Worm (Caenorhabditis elegans): ENCODE results near the gene ilkp-1.

DNA sequence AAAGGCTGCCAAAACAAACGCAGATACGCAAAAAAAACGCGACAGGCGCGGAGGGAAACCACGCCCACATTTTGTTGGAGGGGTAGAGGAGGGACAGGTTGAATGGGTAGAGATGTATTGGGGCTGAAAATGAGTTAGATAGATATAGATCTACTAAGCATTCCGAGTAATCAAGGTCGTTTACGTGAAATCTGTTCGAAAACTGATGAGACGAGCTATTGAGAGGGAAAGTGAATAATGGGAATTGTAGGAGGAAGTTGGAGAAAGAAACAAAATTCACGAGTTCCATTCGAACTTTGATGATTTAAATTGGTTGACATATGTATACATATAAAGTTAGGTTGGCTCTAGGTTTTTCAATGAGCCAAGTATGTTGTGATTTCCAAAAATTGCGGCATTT is 33.2 kb upstream of the ilkp-1 start:
- TF ChIP-seq mab-5 (tag; optimal IDR thresholded peaks at IDR 0.05) (no peak), snpc-4 (tag; optimal IDR thresholded peaks at IDR 0.05) (no peak), elt-3 (tag; optimal IDR thresholded peaks at IDR 0.05) (no peak), nhr-76 (tag; optimal IDR thresholded peaks at IDR 0.05) (no peak), lsy-2 (tag; optimal IDR thresholded peaks at IDR 0.05) (no peak)
